Fruit fly (Drosophila melanogaster) whole organism, wandering third instar larva: ENCODE measurements around the gene CG42846.
A peak's percentile ranks its signal among the peaks of the same experiment; 100 is the strongest.

ENCODE experiments used
- Abd-B ChIP-seq: fragments of >200 bp; optimal IDR thresholded peaks from 2 replicates; lab custom pipeline; 2017; ENCODE audit warnings: missing biosample characterization, missing genetic modification characterization
- CG32264 ChIP-seq: fragments of 200-800 bp; sonication (Bioruptor generic); optimal IDR thresholded peaks from 2 replicates; lab custom pipeline; 2016; ENCODE audit warnings: missing biosample characterization, missing genetic modification characterization
- CG9705 ChIP-seq: fragments of 200-800 bp; sonication (Bioruptor generic); optimal IDR thresholded peaks from 2 replicates; lab custom pipeline; 2018; ENCODE audit warnings: missing biosample characterization, mild to moderate bottlenecking, missing genetic modification characterization
- CrebA ChIP-seq: fragments of 200-800 bp; sonication (Bioruptor generic); optimal IDR thresholded peaks from 2 replicates; lab custom pipeline; 2016; ENCODE audit warnings: missing biosample characterization, mild to moderate bottlenecking, missing genetic modification characterization, borderline replicate concordance
- Dfd ChIP-seq: fragments of >200 bp; optimal IDR thresholded peaks from 2 replicates; lab custom pipeline; 2017; ENCODE audit warnings: missing biosample characterization, missing genetic modification characterization
- Dif ChIP-seq: fragments of 200-275, 200-300 bp; sonication (Bioruptor generic); optimal IDR thresholded peaks from 2 replicates; lab custom pipeline; 2018; ENCODE audit warnings: missing biosample characterization, missing genetic modification characterization; ENCODE audit not compliant: partially characterized antibody
- GATAd ChIP-seq: sonication (Bioruptor generic); optimal IDR thresholded peaks from 2 replicates; lab custom pipeline; 2016; ENCODE audit warnings: missing biosample characterization, missing genetic modification characterization
- HLH106 ChIP-seq: fragments of 200-800 bp; optimal IDR thresholded peaks from 3 replicates; lab custom pipeline; 2019; ENCODE audit warnings: missing biosample characterization, mild to moderate bottlenecking, missing genetic modification characterization, moderate library complexity
- Hnf4 ChIP-seq: fragments of 200-800 bp; sonication (Bioruptor generic); optimal IDR thresholded peaks from 2 replicates; lab custom pipeline; 2016; ENCODE audit warnings: missing biosample characterization, mild to moderate bottlenecking, missing genetic modification characterization
- Hr78 ChIP-seq: fragments of >200 bp; optimal IDR thresholded peaks from 2 replicates; lab custom pipeline; 2017; ENCODE audit warnings: missing biosample characterization, missing genetic modification characterization
- Hr83 ChIP-seq: fragments of 200-300 bp; sonication (Bioruptor generic); optimal IDR thresholded peaks from 2 replicates; lab custom pipeline; 2016; ENCODE audit warnings: missing biosample characterization, mild to moderate bottlenecking, missing genetic modification characterization, moderate library complexity; ENCODE audit not compliant: poor library complexity, severe bottlenecking
- Jra ChIP-seq: sonication (Bioruptor generic); optimal IDR thresholded peaks from 2 replicates; lab custom pipeline; 2016; ENCODE audit warnings: missing biosample characterization, missing genetic modification characterization
- Mio ChIP-seq: sonication (Bioruptor generic); optimal IDR thresholded peaks from 2 replicates; lab custom pipeline; 2016; ENCODE audit warnings: missing biosample characterization, missing genetic modification characterization
- Myc ChIP-seq: fragments of >200 bp; optimal IDR thresholded peaks from 2 replicates; lab custom pipeline; 2017
- N ChIP-seq: fragments of >200 bp; optimal IDR thresholded peaks from 2 replicates; lab custom pipeline; 2018; ENCODE audit warnings: missing biosample characterization, missing external identifiers, missing genetic modification characterization
- OdsH ChIP-seq: fragments of 200-800 bp; sonication (Bioruptor generic); optimal IDR thresholded peaks from 2 replicates; lab custom pipeline; 2016; ENCODE audit warnings: missing biosample characterization, mild to moderate bottlenecking, missing genetic modification characterization
- Rel ChIP-seq, 2 experiments: fragments of 200-800 bp; sonication (Bioruptor generic) in 1 of 2; optimal IDR thresholded peaks; 2 replicates in 1 of 2; 3 replicates in 1 of 2; lab custom pipeline; 2016 to 2019; ENCODE audit warnings: mild to moderate bottlenecking in 2 of 2, missing biosample characterization in 2 of 2, missing genetic modification characterization in 2 of 2, moderate library complexity in 1 of 2
- Sp1 ChIP-seq: fragments of 200-800 bp; sonication (Bioruptor generic); optimal IDR thresholded peaks from 3 replicates; lab custom pipeline; 2019; ENCODE audit warnings: missing biosample characterization, mild to moderate bottlenecking, missing genetic modification characterization, moderate library complexity
- Vsx2 ChIP-seq: fragments of 200-300, 225-300 bp; sonication (Bioruptor generic); optimal IDR thresholded peaks from 2 replicates; lab custom pipeline; 2018; ENCODE audit warnings: missing biosample characterization, missing genetic modification characterization; ENCODE audit not compliant: partially characterized antibody
- br ChIP-seq: fragments of 200-800 bp; sonication (Bioruptor generic); optimal IDR thresholded peaks from 2 replicates; lab custom pipeline; 2016; ENCODE audit warnings: missing biosample characterization, missing genetic modification characterization
- brk ChIP-seq: fragments of 200-800 bp; sonication (Bioruptor generic); optimal IDR thresholded peaks from 2 replicates; lab custom pipeline; 2016; ENCODE audit warnings: missing biosample characterization, mild to moderate bottlenecking, missing genetic modification characterization
- dl ChIP-seq, 2 experiments: fragments of 175-275, 200-275 bp in 1 of 2; fragments of 200-275 bp in 1 of 2; sonication (Bioruptor generic); optimal IDR thresholded peaks; lab custom pipeline; 2018; ENCODE audit warnings: mild to moderate bottlenecking in 2 of 2, missing biosample characterization in 2 of 2, missing genetic modification characterization in 2 of 2, moderate library complexity in 2 of 2; ENCODE audit not compliant: partially characterized antibody in 2 of 2, insufficient read depth in 1 of 2
- dmrt93B ChIP-seq: fragments of 200-800 bp; sonication (Bioruptor generic); optimal IDR thresholded peaks from 2 replicates; lab custom pipeline; 2018; ENCODE audit warnings: missing biosample characterization, mild to moderate bottlenecking, missing genetic modification characterization
- dsf ChIP-seq: sonication (Bioruptor generic); optimal IDR thresholded peaks from 2 replicates; lab custom pipeline; 2016; ENCODE audit warnings: missing biosample characterization, missing genetic modification characterization, borderline replicate concordance
- ey ChIP-seq: fragments of 200-800 bp; sonication (Bioruptor generic); optimal IDR thresholded peaks from 2 replicates; lab custom pipeline; 2016; ENCODE audit warnings: missing biosample characterization, missing genetic modification characterization
- foxo ChIP-seq, 2 experiments: fragments of 200-800 bp; sonication (Bioruptor generic); optimal IDR thresholded peaks; 2 replicates in 1 of 2; 3 replicates in 1 of 2; lab custom pipeline; 2016 to 2017; ENCODE audit warnings: missing biosample characterization in 2 of 2, missing genetic modification characterization in 2 of 2
- fru ChIP-seq: fragments of 200-800 bp; sonication (Bioruptor generic); optimal IDR thresholded peaks from 3 replicates; lab custom pipeline; 2016; ENCODE audit warnings: missing biosample characterization, mild to moderate bottlenecking, missing genetic modification characterization
- h ChIP-seq: fragments of 200-800 bp; sonication (Bioruptor generic); optimal IDR thresholded peaks from 3 replicates; lab custom pipeline; 2016; ENCODE audit warnings: missing biosample characterization, mild to moderate bottlenecking, missing genetic modification characterization
- jim ChIP-seq: fragments of 175-275, 200-325 bp; sonication (Bioruptor generic); optimal IDR thresholded peaks from 2 replicates; lab custom pipeline; 2016; ENCODE audit warnings: missing biosample characterization, mild to moderate bottlenecking, missing genetic modification characterization
- lola ChIP-seq: fragments of >200 bp; optimal IDR thresholded peaks from 2 replicates; lab custom pipeline; 2017; ENCODE audit warnings: missing biosample characterization, missing genetic modification characterization
- pan ChIP-seq: fragments of >200 bp; optimal IDR thresholded peaks from 2 replicates; lab custom pipeline; 2017
- psq ChIP-seq: fragments of 200-800 bp; sonication (Bioruptor generic); optimal IDR thresholded peaks from 3 replicates; lab custom pipeline; 2017; ENCODE audit warnings: missing biosample characterization, mild to moderate bottlenecking, missing genetic modification characterization, moderate library complexity
- rgr ChIP-seq: fragments of 200-800 bp; sonication (Bioruptor generic); optimal IDR thresholded peaks from 3 replicates; lab custom pipeline; 2016; ENCODE audit warnings: missing biosample characterization, mild to moderate bottlenecking, missing genetic modification characterization
- sage ChIP-seq: fragments of 200-800 bp; sonication (Bioruptor generic); optimal IDR thresholded peaks from 2 replicates; lab custom pipeline; 2016; ENCODE audit warnings: missing biosample characterization, mild to moderate bottlenecking, missing genetic modification characterization
- sv ChIP-seq: fragments of 200-800 bp; sonication (Bioruptor generic); optimal IDR thresholded peaks from 3 replicates; lab custom pipeline; 2016; ENCODE audit warnings: missing biosample characterization, missing genetic modification characterization
- tai ChIP-seq: sonication (Bioruptor generic); optimal IDR thresholded peaks from 2 replicates; lab custom pipeline; 2016; ENCODE audit warnings: missing biosample characterization, missing genetic modification characterization
- usp ChIP-seq: fragments of >200 bp; optimal IDR thresholded peaks from 2 replicates; lab custom pipeline; 2017; ENCODE audit warnings: missing biosample characterization, missing genetic modification characterization
- woc ChIP-seq: sonication (Bioruptor generic); optimal IDR thresholded peaks from 2 replicates; lab custom pipeline; 2016; ENCODE audit warnings: missing biosample characterization, mild to moderate bottlenecking, missing genetic modification characterization

CG42846 gene

dm6 chr3L:257618-258475 is 26.4 kb upstream of the CG42846 start, which contains the start of the genes DIP2 and wac:
Gene DIP2, minus strand, starts transcription at chr3L:257954.
Gene wac, plus strand, starts transcription at chr3L:258176.
- TF ChIP-seq dmrt93B (GFP tag; lab: Kevin White, UChicago) (no peak), Abd-B (no peak), Vsx2 (GFP tag; lab: Kevin White, UChicago) (no peak), brk (GFP tag; lab: Kevin White, UChicago) (peak; percentile 87), dsf (GFP tag; lab: Kevin White, UChicago) (peak; percentile 65), woc (no peak), sage (GFP tag; lab: Kevin White, UChicago) (no peak), br (GFP tag; lab: Kevin White, UChicago) (peak; percentile 79), Sp1 (GFP tag; lab: Kevin White, UChicago) (no peak), GATAd (GFP tag; lab: Kevin White, UChicago) (no peak), Hr78 (no peak), sv (GFP tag; lab: Kevin White, UChicago) (peak; percentile 74), Dif (GFP tag; lab: Kevin White, UChicago) (no peak), rgr (GFP tag; lab: Kevin White, UChicago) (peak; percentile 81), CG9705 (peak; percentile 11), psq (GFP tag; lab: Kevin White, UChicago) (peak; percentile 71), OdsH (peak; percentile 58), CG32264 (GFP tag; lab: Kevin White, UChicago) (peak; percentile 32), tai (peak; percentile 95), ey (peak; percentile 84), usp (GFP tag; lab: Kevin White, UChicago) (no peak), CrebA (GFP tag; lab: Kevin White, UChicago) (no peak), jim (GFP tag; lab: Kevin White, UChicago) (peak; percentile 71), dl (GFP tag; optimal IDR thresholded peaks at IDR 0.05; lab: Kevin White, UChicago; ENCODE audit: insufficient read depth in 1 of 2, partially characterized antibody in 2 of 2) (no peak), Hnf4 (GFP tag; lab: Kevin White, UChicago) (peak; percentile 90), foxo (GFP tag; optimal IDR thresholded peaks at IDR 0.05; lab: Kevin White, UChicago) (peak in 1 of 2 experiments; percentile 88), Rel (GFP tag; optimal IDR thresholded peaks at IDR 0.05; lab: Kevin White, UChicago) (no peak), Rel (tag; optimal IDR thresholded peaks at IDR 0.05; lab: Kevin White, UChicago) (no peak), fru (GFP tag; lab: Kevin White, UChicago) (no peak), lola (GFP tag; lab: Kevin White, UChicago) (no peak), Jra (GFP tag; lab: Kevin White, UChicago) (peak; percentile 85), Dfd (GFP tag; lab: Kevin White, UChicago) (no peak), N (no peak), pan (no peak), HLH106 (tag; lab: Kevin White, UChicago) (no peak), Hr83 (GFP tag; lab: Kevin White, UChicago) (peak; percentile 97), h (GFP tag; lab: Kevin White, UChicago) (no peak), Mio (GFP tag; lab: Kevin White, UChicago) (no peak), Myc (lab: Kevin White, UChicago) (no peak)

- TF ChIP-seq tai = no peak
- TF ChIP-seq rgr (GFP tag; lab: Kevin White, UChicago) = no peak
- no peak for TF ChIP-seq OdsH
- TF ChIP-seq pan = no peak
- no peak for TF ChIP-seq Hnf4 (GFP tag; lab: Kevin White, UChicago)
- no peak for TF ChIP-seq CG9705
- TF ChIP-seq, all 38 proteins: peak for 0
These were observed 16.9 kb upstream of the CG42846 start for dm6 chr3L:248226-248758.
